Fruit fly (Drosophila melanogaster) whole organism: Measurements from ENCODE around the gene Cyp12e1.
A peak's percentile ranks its signal among the peaks of the same experiment; 100 is the strongest.

Source experiments
- CG8478 ChIP-seq: fragments of >200 bp; optimal IDR thresholded peaks from 2 replicates; lab custom pipeline; 2018; ENCODE audit warnings: inconsistent platforms
- EcR ChIP-seq, 2 experiments: fragments of >200 bp; optimal IDR thresholded peaks; 2 replicates each; lab custom pipeline; 2017; ENCODE audit warnings: missing biosample characterization in 2 of 2, missing genetic modification characterization in 2 of 2, missing genetic modification reagents in 2 of 2
- pan ChIP-seq: fragments of >200 bp; optimal IDR thresholded peaks from 2 replicates; lab custom pipeline; 2017
- psq ChIP-seq: fragments of >200 bp; optimal IDR thresholded peaks from 2 replicates; lab custom pipeline; 2017
- usp ChIP-seq: fragments of >200 bp; optimal IDR thresholded peaks from 2 replicates; lab custom pipeline; 2017; ENCODE audit warnings: missing biosample characterization, missing genetic modification characterization, mixed read lengths

DNA sequence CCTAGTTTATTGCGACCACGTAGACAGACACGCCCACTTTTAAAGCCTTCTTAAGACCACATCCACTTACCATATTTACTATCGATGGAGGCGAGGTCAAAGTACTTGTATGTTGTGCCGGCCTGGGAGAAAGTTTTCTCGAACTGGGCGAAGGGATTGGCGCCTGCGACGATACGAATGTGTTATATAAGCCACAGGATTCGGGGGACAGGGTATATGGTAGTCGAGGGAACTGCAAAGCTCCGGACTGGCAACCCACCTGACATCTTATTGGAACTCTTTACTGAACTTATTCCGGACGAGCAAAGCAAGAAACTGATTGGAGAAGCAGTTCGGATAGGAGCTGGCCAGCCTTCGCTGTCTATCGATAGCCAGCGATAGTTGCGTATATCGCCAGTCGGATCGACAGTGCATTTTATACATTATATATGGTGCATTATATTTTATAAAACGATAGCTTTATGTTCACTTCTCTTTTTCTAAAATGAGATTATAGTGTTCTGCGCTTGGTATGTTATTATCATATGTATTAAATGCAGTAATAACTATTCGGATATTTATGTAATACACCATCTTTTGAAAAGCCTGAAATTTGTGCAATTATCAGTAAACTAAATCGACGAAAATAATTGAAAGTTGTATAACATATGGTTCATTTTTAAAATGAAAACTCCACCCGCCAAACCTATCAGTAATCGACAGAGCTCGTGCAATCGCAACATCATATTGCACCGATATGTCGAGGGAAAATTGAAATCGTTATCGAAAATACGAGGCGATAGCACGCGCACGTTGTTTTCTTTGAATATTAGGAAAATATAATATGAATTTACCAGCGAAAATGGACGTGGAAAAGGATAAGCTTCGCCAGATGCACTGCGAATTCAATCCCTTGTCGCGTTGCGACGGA, 21.8 kb upstream of the Cyp12e1 start, which contains the start of the genes Irp-1B and Rrp46:
- no peak for TF ChIP-seq psq
- no peak for TF ChIP-seq CG8478 (lab: Kevin White, UChicago)
- peak in 1 of 2 experiments; percentile 72 for TF ChIP-seq EcR (GFP tag; optimal IDR thresholded peaks at IDR 0.05; lab: Kevin White, UChicago)
- TF ChIP-seq usp (GFP tag; lab: Kevin White, UChicago): no peak
- no peak for TF ChIP-seq pan (lab: Kevin White, UChicago)
